Fruit fly (Drosophila melanogaster) whole organism, prepupa: ENCODE results near the gene for.

Source experiments
- CG15336 ChIP-seq: fragments of 200-800 bp; sonication (Bioruptor generic); IDR thresholded peaks from 2 replicates; pipeline ENCODE4 v1.3.6; 2022; ENCODE audit warnings: missing biosample characterization, missing genetic modification characterization
- CG4318 ChIP-seq: fragments of 200-800 bp; sonication (Bioruptor generic); optimal IDR thresholded peaks from 3 replicates; lab custom pipeline; 2017; ENCODE audit warnings: missing biosample characterization, mild to moderate bottlenecking, missing genetic modification characterization
- CG6163 ChIP-seq: fragments of 200-800 bp; sonication (Bioruptor generic); IDR thresholded peaks from 3 replicates; pipeline ENCODE4 v1.3.6; 2022; ENCODE audit warnings: missing biosample characterization, missing genetic modification characterization
- Eip93F ChIP-seq: fragments of 200-800 bp; sonication (Bioruptor generic); optimal IDR thresholded peaks from 2 replicates; lab custom pipeline; 2016; ENCODE audit warnings: missing biosample characterization, mild to moderate bottlenecking, missing genetic modification characterization
- Hr39 ChIP-seq: fragments of 200-800 bp; sonication (Bioruptor generic); optimal IDR thresholded peaks from 2 replicates; lab custom pipeline; 2016; ENCODE audit warnings: missing biosample characterization, missing genetic modification characterization
- Hr4 ChIP-seq: fragments of 200-800 bp; sonication (Bioruptor generic); optimal IDR thresholded peaks from 3 replicates; lab custom pipeline; 2016; ENCODE audit warnings: missing biosample characterization, missing genetic modification characterization
- Met ChIP-seq: fragments of 200-800 bp; sonication (Bioruptor generic); optimal IDR thresholded peaks from 3 replicates; lab custom pipeline; 2016; ENCODE audit warnings: missing biosample characterization, missing genetic modification characterization
- OdsH ChIP-seq: fragments of 200-800 bp; sonication (Bioruptor generic); optimal IDR thresholded peaks from 3 replicates; lab custom pipeline; 2016; ENCODE audit warnings: missing biosample characterization, missing genetic modification characterization
- eg ChIP-seq: fragments of 200-800 bp; sonication (Bioruptor generic); IDR thresholded peaks from 3 replicates; pipeline ENCODE4 v1.3.6; 2022; ENCODE audit warnings: missing biosample characterization, missing genetic modification characterization
- lz ChIP-seq: fragments of 200-800 bp; sonication (Bioruptor generic); optimal IDR thresholded peaks from 3 replicates; lab custom pipeline; 2016; ENCODE audit warnings: missing biosample characterization, missing genetic modification characterization
- net ChIP-seq: fragments of 200-800 bp; sonication (Bioruptor generic); optimal IDR thresholded peaks from 3 replicates; lab custom pipeline; 2016; ENCODE audit warnings: missing biosample characterization, missing genetic modification characterization

dm6 chr2L:3654956-3655618 is 1.7 kb downstream of the for start:
- TF ChIP-seq Met (GFP tag; lab: Kevin White, UChicago) (no peak), OdsH (GFP tag; lab: Kevin White, UChicago) (no peak), eg (no peak), Hr39 (GFP tag; lab: Kevin White, UChicago) (no peak), CG15336 (GFP tag; lab: Robert Waterston, UW) (no peak), CG4318 (GFP tag; lab: Kevin White, UChicago) (no peak), lz (GFP tag; lab: Kevin White, UChicago) (no peak), net (GFP tag; lab: Kevin White, UChicago) (no peak), Eip93F (GFP tag; lab: Kevin White, UChicago) (no peak), Hr4 (GFP tag; lab: Kevin White, UChicago) (no peak), CG6163 (no peak)
